Worm (Caenorhabditis elegans) whole organism, L4 larva: Measurements from ENCODE around the gene C34C12.12.

Source experiments
- F10B5.3 ChIP-seq: sonication (generic microtip); optimal IDR thresholded peaks from 2 replicates; lab custom pipeline; 2016; ENCODE audit warnings: mild to moderate bottlenecking, missing genetic modification characterization, missing compliant biosample characterization
- F49E8.2 ChIP-seq: sonication (generic microtip); optimal IDR thresholded peaks from 2 replicates; lab custom pipeline; 2016; ENCODE audit warnings: missing compliant biosample characterization, mild to moderate bottlenecking, missing genetic modification characterization, borderline replicate concordance
- T26A8.4 ChIP-seq: fragments of 200-800 bp; sonication (Bioruptor generic); IDR thresholded peaks from 2 replicates; pipeline ENCODE4 v1.3.6; 2022; ENCODE audit warnings: missing genetic modification characterization, missing compliant biosample characterization
- Y48G9A.11 ChIP-seq: fragments of 200-800 bp; sonication (Bioruptor generic); IDR thresholded peaks from 2 replicates; pipeline ENCODE4 v1.3.6; 2022; ENCODE audit warnings: missing genetic modification reagents, missing genetic modification characterization, missing compliant biosample characterization
- aha-1 ChIP-seq: fragments of 150-350 bp; peaks from one replicate; lab custom pipeline; 2014; ENCODE audit warnings: missing biosample characterization, missing genetic modification characterization
- ama-1 ChIP-seq: fragments of 150-350 bp; optimal IDR thresholded peaks from 2 replicates; lab custom pipeline; 2014; ENCODE audit warnings: inconsistent platforms, mixed read lengths
- arid-1 ChIP-seq: fragments of 200-800 bp; sonication (Bioruptor generic); conservative IDR thresholded peaks from 2 replicates; pipeline ENCODE4 v1.3.6; 2022; ENCODE audit warnings: missing genetic modification reagents, missing genetic modification characterization, missing compliant biosample characterization
- attf-4 ChIP-seq: sonication (generic microtip); optimal IDR thresholded peaks from 3 replicates; lab custom pipeline; 2017; ENCODE audit warnings: missing biosample characterization, missing genetic modification characterization
- ceh-28 ChIP-seq: fragments of 150-350 bp; optimal IDR thresholded peaks from 2 replicates; lab custom pipeline; 2014; ENCODE audit warnings: missing biosample characterization, missing genetic modification reagents, missing genetic modification characterization
- cey-2 ChIP-seq: sonication (generic microtip); optimal IDR thresholded peaks from 3 replicates; lab custom pipeline; 2017; ENCODE audit warnings: missing genetic modification characterization, mild to moderate bottlenecking, missing compliant biosample characterization, antibody characterized with exemption, borderline replicate concordance; ENCODE audit not compliant: insufficient read depth
- daf-16 ChIP-seq, 3 experiments: sonication (generic microtip); optimal IDR thresholded peaks; 2 replicates each; lab custom pipeline; 2016 to 2017; ENCODE audit warnings: missing genetic modification characterization in 3 of 3, missing genetic modification reagents in 3 of 3, mild to moderate bottlenecking in 2 of 3, missing compliant biosample characterization in 2 of 3, missing biosample characterization in 1 of 3, moderate library complexity in 1 of 3
- daf-19 ChIP-seq: fragments of 200-800 bp; sonication (Bioruptor generic); conservative IDR thresholded peaks from 2 replicates; pipeline ENCODE4 v1.3.6; 2022; ENCODE audit warnings: missing genetic modification characterization, missing compliant biosample characterization
- daf-8 ChIP-seq: fragments of 200-800 bp; sonication (Bioruptor generic); IDR thresholded peaks from 2 replicates; pipeline ENCODE4 v1.3.6; 2022; ENCODE audit warnings: missing genetic modification characterization, missing compliant biosample characterization
- dpl-1 ChIP-seq: fragments of 150-350 bp; optimal IDR thresholded peaks from 2 replicates; lab custom pipeline; 2014; ENCODE audit warnings: missing biosample characterization, missing genetic modification reagents, missing genetic modification characterization
- dve-1 ChIP-seq: sonication (generic microtip); optimal IDR thresholded peaks from 2 replicates; lab custom pipeline; 2017; ENCODE audit warnings: antibody characterized with exemption, mild to moderate bottlenecking, missing genetic modification characterization, missing compliant biosample characterization; ENCODE audit not compliant: insufficient read depth
- fkh-10 ChIP-seq: fragments of 150-350 bp; optimal IDR thresholded peaks from 2 replicates; lab custom pipeline; 2014; ENCODE audit warnings: missing biosample characterization, missing genetic modification reagents, missing genetic modification characterization
- hlh-11 ChIP-seq: fragments of 200-800 bp; sonication (Bioruptor generic); optimal IDR thresholded peaks from 2 replicates; lab custom pipeline; 2018; ENCODE audit warnings: mild to moderate bottlenecking, missing genetic modification characterization, missing compliant biosample characterization
- hlh-30 ChIP-seq: sonication (generic microtip); optimal IDR thresholded peaks from 2 replicates; lab custom pipeline; 2017; ENCODE audit warnings: antibody characterized with exemption, mild to moderate bottlenecking, missing genetic modification characterization, missing compliant biosample characterization; ENCODE audit not compliant: insufficient read depth
- hmg-1.1 ChIP-seq: fragments of 200-800 bp; sonication (Bioruptor generic); IDR thresholded peaks from 2 replicates; pipeline ENCODE4 v1.3.6; 2022; ENCODE audit warnings: missing genetic modification reagents, missing genetic modification characterization, missing compliant biosample characterization
- lin-38 ChIP-seq: fragments of 200-800 bp; sonication (Bioruptor generic); IDR thresholded peaks from 2 replicates; pipeline ENCODE4 v1.3.6; 2022; ENCODE audit warnings: missing genetic modification reagents, missing genetic modification characterization, missing compliant biosample characterization
- lin-39 ChIP-seq: fragments of 150-350 bp; optimal IDR thresholded peaks from 2 replicates; lab custom pipeline; 2014; ENCODE audit warnings: missing biosample characterization, missing genetic modification reagents, missing genetic modification characterization
- madf-9 ChIP-seq: fragments of 200-800 bp; sonication (Bioruptor generic); conservative IDR thresholded peaks from 2 replicates; pipeline ENCODE4 v1.3.6; 2022; ENCODE audit warnings: missing genetic modification reagents, missing genetic modification characterization, missing compliant biosample characterization
- mdl-1 ChIP-seq, 2 experiments: fragments of 150-350 bp in 1 of 2; sonication (generic microtip) in 1 of 2; optimal IDR thresholded peaks; 2 replicates each; lab custom pipeline; 2014 to 2017; ENCODE audit warnings: missing biosample characterization in 2 of 2, missing genetic modification characterization in 2 of 2
- mep-1 ChIP-seq: fragments of 150-350 bp; sonication (generic microtip); optimal IDR thresholded peaks from 3 replicates; lab custom pipeline; 2014; ENCODE audit warnings: missing biosample characterization, missing genetic modification characterization
- mes-2 ChIP-seq: sonication (generic microtip); optimal IDR thresholded peaks from 2 replicates; lab custom pipeline; 2016; ENCODE audit warnings: missing genotype, mild to moderate bottlenecking, missing genetic modification characterization, missing compliant biosample characterization; ENCODE audit not compliant: poor library complexity, severe bottlenecking
- nhr-11 ChIP-seq: fragments of 150-350 bp; optimal IDR thresholded peaks from 2 replicates; lab custom pipeline; 2014; ENCODE audit warnings: missing biosample characterization, missing genetic modification characterization
- nhr-111 ChIP-seq: fragments of 200-800 bp; sonication (Bioruptor generic); optimal IDR thresholded peaks from 2 replicates; lab custom pipeline; 2018; ENCODE audit warnings: mild to moderate bottlenecking, missing genetic modification characterization, missing compliant biosample characterization
- nhr-25 ChIP-seq: sonication (generic microtip); optimal IDR thresholded peaks from 2 replicates; lab custom pipeline; 2017; ENCODE audit warnings: missing genetic modification characterization, mild to moderate bottlenecking, missing compliant biosample characterization, antibody characterized with exemption, moderate library complexity, borderline replicate concordance; ENCODE audit not compliant: insufficient read depth
- nhr-28 ChIP-seq: fragments of 150-350 bp; optimal IDR thresholded peaks from 2 replicates; lab custom pipeline; 2014; ENCODE audit warnings: missing biosample characterization, missing genetic modification characterization
- nhr-41 ChIP-seq: fragments of 200-800 bp; sonication (Bioruptor generic); IDR thresholded peaks from 2 replicates; pipeline ENCODE4 v1.3.6; 2022; ENCODE audit warnings: missing genetic modification reagents, missing genetic modification characterization, missing compliant biosample characterization
- nhr-48 ChIP-seq: sonication (generic microtip); optimal IDR thresholded peaks from 2 replicates; lab custom pipeline; 2016; ENCODE audit warnings: mild to moderate bottlenecking, missing genetic modification characterization, missing compliant biosample characterization
- pha-4 ChIP-seq, 2 experiments: fragments of 150-350 bp in 1 of 2; fragments of 200-800 bp in 1 of 2; sonication (Bioruptor generic) in 1 of 2; IDR thresholded peaks in 1 of 2; optimal IDR thresholded peaks in 1 of 2; 2 replicates each; pipeline versions ENCODE4 v1.3.6 to Lab custom; 2014 to 2022; ENCODE audit warnings: missing genetic modification characterization in 2 of 2, missing genetic modification reagents in 2 of 2, missing biosample characterization in 1 of 2, missing compliant biosample characterization in 1 of 2
- php-3 ChIP-seq: fragments of 200-800 bp; sonication (Bioruptor generic); IDR thresholded peaks from 2 replicates; pipeline ENCODE4 v1.3.6; 2022; ENCODE audit warnings: missing genetic modification reagents, missing genetic modification characterization, missing compliant biosample characterization
- pqm-1 ChIP-seq: sonication (generic microtip); optimal IDR thresholded peaks from 2 replicates; lab custom pipeline; 2017; ENCODE audit warnings: missing biosample characterization, missing genetic modification characterization
- set-16 ChIP-seq: fragments of 200-800 bp; sonication (Bioruptor generic); IDR thresholded peaks from 2 replicates; pipeline ENCODE4 v1.3.6; 2022; ENCODE audit warnings: missing genetic modification reagents, missing genetic modification characterization, missing compliant biosample characterization
- skn-1 ChIP-seq: fragments of 150-350 bp; optimal IDR thresholded peaks from 2 replicates; lab custom pipeline; 2014; ENCODE audit warnings: missing biosample characterization, missing genetic modification characterization
- snpc-4 ChIP-seq: fragments of 150-350 bp; optimal IDR thresholded peaks from 2 replicates; lab custom pipeline; 2014; ENCODE audit warnings: missing biosample characterization, missing genetic modification characterization
- spr-3 ChIP-seq: fragments of 200-800 bp; sonication (Bioruptor generic); optimal IDR thresholded peaks from 2 replicates; lab custom pipeline; 2018; ENCODE audit warnings: mild to moderate bottlenecking, missing genetic modification characterization, missing compliant biosample characterization
- tag-97 ChIP-seq: fragments of 200-800 bp; sonication (Bioruptor generic); IDR thresholded peaks from 2 replicates; pipeline ENCODE4 v1.3.6; 2022; ENCODE audit warnings: missing genetic modification characterization, missing compliant biosample characterization
- tra-1 ChIP-seq: fragments of 200-800 bp; sonication (Bioruptor generic); IDR thresholded peaks from 2 replicates; pipeline ENCODE4 v1.3.6; 2022; ENCODE audit warnings: missing genetic modification reagents, missing genetic modification characterization, missing compliant biosample characterization
- zfp-2 ChIP-seq: sonication (generic microtip); optimal IDR thresholded peaks from 2 replicates; lab custom pipeline; 2016; ENCODE audit warnings: mild to moderate bottlenecking, missing genetic modification characterization, missing compliant biosample characterization
- zip-11 ChIP-seq: fragments of 200-800 bp; sonication (Bioruptor generic); IDR thresholded peaks from 2 replicates; pipeline ENCODE4 v1.3.6; 2022; ENCODE audit warnings: missing genetic modification characterization, missing compliant biosample characterization
- ztf-7 ChIP-seq: fragments of 150-350 bp; optimal IDR thresholded peaks from 2 replicates; lab custom pipeline; 2014; ENCODE audit warnings: missing biosample characterization, missing genetic modification characterization

C34C12.12 gene

ce11 chrIII:3470433-3470832 is 17.4 kb downstream of the C34C12.12 start (continued):
- TF ChIP-seq tra-1 (GFP tag; lab: Robert Waterston, UW) (0 out of 2 replicates have a peak, but pooled peaks have one; percentile 30), snpc-4 (tag; lab: Kevin White, UChicago) (no peak), zfp-2 (no peak), daf-19 (no peak)
- TF ChIP-seq, all 104 proteins: peak for 5

DNA sequence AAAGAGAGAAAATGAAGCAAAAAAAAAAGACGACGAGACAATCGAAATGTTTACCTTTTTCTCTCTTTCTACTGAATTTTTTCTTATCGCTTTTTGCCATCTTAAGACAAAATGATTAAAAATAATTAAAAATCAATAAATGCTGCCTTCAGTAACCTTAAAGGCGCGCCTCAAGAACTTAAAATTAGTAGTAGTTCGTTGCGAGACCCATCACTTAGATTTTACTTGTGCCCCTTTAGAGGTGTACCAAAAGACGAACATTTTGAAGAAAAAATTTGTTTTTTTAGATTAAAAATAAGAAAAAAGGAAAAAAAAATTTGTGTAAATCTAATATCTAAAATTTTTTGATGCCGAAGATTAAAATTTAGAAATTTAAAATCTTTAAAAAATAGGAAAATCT is 18.0 kb downstream of the C34C12.12 start:
- TF ChIP-seq dve-1 (tag; lab: Kevin White, UChicago) (no peak), daf-16 (GFP tag; optimal IDR thresholded peaks at IDR 0.05; lab: Kevin White, UChicago) (no peak), daf-16 (tag; optimal IDR thresholded peaks at IDR 0.05; lab: Kevin White, UChicago) (peak; percentile 12)

ce11 chrIII:3471403-3472053 is 18.5 kb downstream of the C34C12.12 start, which contains the start of gene rsu-1:
Gene rsu-1 (plus strand): TSS chrIII:3472003.
- TF ChIP-seq ceh-28 (no peak), dpl-1 (GFP tag; lab: Kevin White, UChicago) (peak; percentile 46), snpc-4 (tag; lab: Kevin White, UChicago) (no peak), nhr-111 (GFP tag; lab: Kevin White, UChicago) (no peak), tag-97 (GFP tag; lab: Robert Waterston, UW) (no peak), nhr-28 (tag; lab: Kevin White, UChicago) (peak; percentile 86), php-3 (GFP tag; lab: Robert Waterston, UW) (no peak), aha-1 (tag; lab: Kevin White, UChicago) (peak; percentile 72), pha-4 (GFP tag; IDR thresholded peaks at IDR 0.05; lab: Robert Waterston, UW) (no peak), pha-4 (tag; optimal IDR thresholded peaks at IDR 0.05; lab: Kevin White, UChicago) (peak; percentile 41), mep-1 (tag; lab: Kevin White, UChicago) (peak; percentile 77), daf-8 (GFP tag; lab: Robert Waterston, UW) (no peak), mes-2 (tag; lab: Kevin White, UChicago) (peak; percentile 73), F10B5.3 (tag; lab: Kevin White, UChicago) (no peak), skn-1 (tag; lab: Kevin White, UChicago) (no peak), T26A8.4 (GFP tag; lab: Robert Waterston, UW) (peak; percentile 47), zip-11 (GFP tag; lab: Robert Waterston, UW) (no peak), pqm-1 (no peak), ztf-7 (peak; percentile 8), mdl-1 (tag; optimal IDR thresholded peaks at IDR 0.05; lab: Kevin White, UChicago) (peak in 1 of 2 experiments; percentile 69), nhr-48 (tag; lab: Kevin White, UChicago) (peak; percentile 67), set-16 (GFP tag; lab: Robert Waterston, UW) (no peak), dve-1 (tag; lab: Kevin White, UChicago) (peak; percentile 70), madf-9 (GFP tag; lab: Robert Waterston, UW) (no peak), hlh-11 (peak; percentile 84), F49E8.2 (tag; lab: Kevin White, UChicago) (no peak), fkh-10 (GFP tag; lab: Kevin White, UChicago) (peak; percentile 1), nhr-25 (tag; lab: Kevin White, UChicago) (peak; percentile 51), daf-19 (no peak), tra-1 (GFP tag; lab: Robert Waterston, UW) (0 out of 2 replicates have a peak, but pooled peaks have one; percentile 25), lin-39 (tag; lab: Kevin White, UChicago) (no peak), spr-3 (GFP tag; lab: Kevin White, UChicago) (no peak), cey-2 (tag; lab: Kevin White, UChicago) (no peak), zfp-2 (no peak), Y48G9A.11 (GFP tag; lab: Robert Waterston, UW) (no peak), hlh-30 (tag; lab: Kevin White, UChicago) (peak; percentile 10), attf-4 (tag; lab: Kevin White, UChicago) (no peak), nhr-11 (tag; lab: Kevin White, UChicago) (peak; percentile 4), lin-38 (peak; percentile 41), ama-1 (lab: Kevin White, UChicago) (no peak), nhr-41 (GFP tag; lab: Robert Waterston, UW) (no peak), arid-1 (GFP tag; lab: Robert Waterston, UW) (0 out of 2 replicates have a peak, but pooled peaks have one; percentile 35), hmg-1.1 (GFP tag; lab: Robert Waterston, UW) (peak; percentile 84)
